Fruit fly (Drosophila melanogaster) whole organism, embryonic: ENCODE results near the gene Ilp1.

Source experiments
- ATbp ChIP-seq: fragments of 200-800 bp; sonication (Bioruptor generic); optimal IDR thresholded peaks from 2 replicates; lab custom pipeline; 2017; ENCODE audit warnings: missing biosample characterization, mild to moderate bottlenecking, missing genetic modification characterization, missing genetic modification reagents
- C15 ChIP-seq: fragments of 200-800 bp; sonication (Bioruptor generic); IDR thresholded peaks from 3 replicates; pipeline ENCODE4 v1.3.6; 2022; ENCODE audit warnings: missing biosample characterization, missing genetic modification characterization
- CG10147 ChIP-seq: fragments of 200-800 bp; sonication (Bioruptor generic); optimal IDR thresholded peaks from 2 replicates; lab custom pipeline; 2019; ENCODE audit warnings: missing biosample characterization, mild to moderate bottlenecking, missing genetic modification characterization, moderate library complexity
- CG10267 ChIP-seq: fragments of 200-800 bp; sonication (Bioruptor generic); optimal IDR thresholded peaks from 2 replicates; lab custom pipeline; 2018; ENCODE audit warnings: missing biosample characterization, mild to moderate bottlenecking, missing genetic modification characterization, moderate library complexity
- CG10462 ChIP-seq: fragments of 200-800 bp; sonication (Bioruptor generic); optimal IDR thresholded peaks from 2 replicates; lab custom pipeline; 2016; ENCODE audit warnings: missing biosample characterization, missing genetic modification characterization
- CG12391 ChIP-seq: fragments of 200-800 bp; sonication (Bioruptor generic); optimal IDR thresholded peaks from 3 replicates; lab custom pipeline; 2018; ENCODE audit warnings: missing biosample characterization, mild to moderate bottlenecking, missing genetic modification characterization, moderate library complexity
- CG13775 ChIP-seq: fragments of 200-800 bp; sonication (Bioruptor generic); optimal IDR thresholded peaks from 3 replicates; lab custom pipeline; 2017; ENCODE audit warnings: missing biosample characterization, mild to moderate bottlenecking, missing genetic modification characterization
- CG15073 ChIP-seq: fragments of 200-800 bp; sonication (Bioruptor generic); optimal IDR thresholded peaks from 2 replicates; lab custom pipeline; 2016; ENCODE audit warnings: missing biosample characterization, missing genetic modification characterization
- CG1602 ChIP-seq: fragments of 200-800 bp; sonication (Bioruptor generic); optimal IDR thresholded peaks from 3 replicates; lab custom pipeline; 2016; ENCODE audit warnings: missing biosample characterization, missing genetic modification characterization
- CG17568 ChIP-seq: fragments of 200-800 bp; sonication (Bioruptor generic); optimal IDR thresholded peaks from 2 replicates; lab custom pipeline; 2018; ENCODE audit warnings: missing biosample characterization, mild to moderate bottlenecking, missing genetic modification characterization, moderate library complexity
- CG1832 ChIP-seq: fragments of 200-800 bp; sonication (Bioruptor generic); optimal IDR thresholded peaks from 2 replicates; lab custom pipeline; 2017; ENCODE audit warnings: missing biosample characterization, mild to moderate bottlenecking, missing genetic modification characterization, inconsistent platforms
- CG2202 ChIP-seq: fragments of 200-800 bp; sonication (Bioruptor generic); optimal IDR thresholded peaks from 2 replicates; lab custom pipeline; 2018; ENCODE audit warnings: missing biosample characterization, mild to moderate bottlenecking, missing genetic modification characterization
- CG2889 ChIP-seq: fragments of 200-800 bp; sonication (Bioruptor generic); IDR thresholded peaks from 3 replicates; pipeline ENCODE4 v1.3.6; 2022; ENCODE audit warnings: missing biosample characterization, missing genetic modification characterization
- CG3065 ChIP-seq: fragments of 200-800 bp; sonication (Bioruptor generic); optimal IDR thresholded peaks from 2 replicates; lab custom pipeline; 2016; ENCODE audit warnings: missing biosample characterization, missing genetic modification characterization
- CG3281 ChIP-seq: fragments of 200-800 bp; sonication (Bioruptor generic); optimal IDR thresholded peaks from 3 replicates; lab custom pipeline; 2017; ENCODE audit warnings: missing biosample characterization, mild to moderate bottlenecking, missing genetic modification characterization
- CG3407 ChIP-seq: fragments of 200-800 bp; sonication (Bioruptor generic); optimal IDR thresholded peaks from 2 replicates; lab custom pipeline; 2018; ENCODE audit warnings: missing biosample characterization, mild to moderate bottlenecking, missing genetic modification characterization
- CG5180 ChIP-seq: fragments of 200-800 bp; sonication (Bioruptor generic); optimal IDR thresholded peaks from 3 replicates; lab custom pipeline; 2017; ENCODE audit warnings: missing biosample characterization, missing genetic modification characterization, mild to moderate bottlenecking, moderate library complexity, missing genetic modification reagents
- CG5953 ChIP-seq: fragments of 200-800 bp; sonication (Bioruptor generic); IDR thresholded peaks from 2 replicates; pipeline ENCODE4 v1.3.6; 2022; ENCODE audit warnings: missing biosample characterization, missing genetic modification characterization
- CG6272 ChIP-seq: fragments of 200-800 bp; sonication (Bioruptor generic); IDR thresholded peaks from 2 replicates; pipeline ENCODE4 v1.3.6; 2022; ENCODE audit warnings: missing biosample characterization, missing genetic modification characterization
- CG7357 ChIP-seq: fragments of 200-800 bp; sonication (Bioruptor generic); IDR thresholded peaks from 3 replicates; pipeline ENCODE4 v1.3.6; 2022; ENCODE audit warnings: missing biosample characterization, missing genetic modification characterization
- CG7928 ChIP-seq: fragments of 200-800 bp; sonication (Bioruptor generic); optimal IDR thresholded peaks from 2 replicates; lab custom pipeline; 2017; ENCODE audit warnings: missing biosample characterization, mild to moderate bottlenecking, missing genetic modification characterization
- CG7963 ChIP-seq: fragments of 200-800 bp; sonication (Bioruptor generic); IDR thresholded peaks from 3 replicates; pipeline ENCODE4 v1.3.6; 2022; ENCODE audit warnings: missing biosample characterization, missing genetic modification characterization; ENCODE audit not compliant: partially characterized antibody
- CG8290 ChIP-seq, 3 experiments: fragments of 200-800 bp; sonication (Bioruptor generic); optimal IDR thresholded peaks; 2 replicates each; lab custom pipeline; 2016 to 2019; ENCODE audit warnings: missing biosample characterization in 3 of 3, missing genetic modification characterization in 3 of 3, mild to moderate bottlenecking in 2 of 3, moderate library complexity in 1 of 3
- CG9727 ChIP-seq: fragments of 200-800 bp; sonication (Bioruptor generic); optimal IDR thresholded peaks from 3 replicates; lab custom pipeline; 2017; ENCODE audit warnings: missing biosample characterization, mild to moderate bottlenecking, missing genetic modification characterization
- Camta ChIP-seq: fragments of 200-800 bp; sonication (Bioruptor generic); optimal IDR thresholded peaks from 2 replicates; lab custom pipeline; 2016; ENCODE audit warnings: missing biosample characterization, missing genetic modification characterization
- CrebB ChIP-seq: fragments of 200-800 bp; sonication (Bioruptor generic); optimal IDR thresholded peaks from 3 replicates; lab custom pipeline; 2018; ENCODE audit warnings: missing biosample characterization, mild to moderate bottlenecking, missing genetic modification characterization
- Dip2 ChIP-seq: fragments of 200-800 bp; sonication (Bioruptor generic); IDR thresholded peaks from 2 replicates; pipeline ENCODE4 v1.3.6; 2022; ENCODE audit warnings: missing biosample characterization, missing genetic modification characterization
- Doc2 ChIP-seq: fragments of 200-800 bp; sonication (Bioruptor generic); IDR thresholded peaks from 2 replicates; pipeline ENCODE4 v1.3.6; 2022; ENCODE audit warnings: missing biosample characterization, missing genetic modification characterization
- ERR ChIP-seq: fragments of 200-800 bp; sonication (Bioruptor generic); optimal IDR thresholded peaks from 2 replicates; lab custom pipeline; 2016; ENCODE audit warnings: missing biosample characterization, missing genetic modification characterization
- Ets65A ChIP-seq: fragments of 200-800 bp; sonication (Bioruptor generic); peaks from one replicate; lab custom pipeline; 2016; ENCODE audit warnings: missing biosample characterization, missing genetic modification characterization
- HLH4C ChIP-seq: fragments of 200-800 bp; sonication (Bioruptor generic); IDR thresholded peaks from 3 replicates; pipeline ENCODE4 v1.3.6; 2022; ENCODE audit warnings: missing biosample characterization, missing genetic modification characterization; ENCODE audit not compliant: partially characterized antibody
- HmgZ ChIP-seq: fragments of 200-800 bp; sonication (Bioruptor generic); optimal IDR thresholded peaks from 2 replicates; lab custom pipeline; 2018; ENCODE audit warnings: missing biosample characterization, mild to moderate bottlenecking, missing genetic modification characterization
- Myb ChIP-seq: fragments of 200-800 bp; sonication (Bioruptor generic); optimal IDR thresholded peaks from 2 replicates; lab custom pipeline; 2016; ENCODE audit warnings: missing biosample characterization, missing genetic modification characterization
- Nf-YC ChIP-seq: fragments of 200-800 bp; optimal IDR thresholded peaks from 3 replicates; lab custom pipeline; 2019; ENCODE audit warnings: missing biosample characterization, mild to moderate bottlenecking, missing genetic modification characterization, moderate library complexity
- Pdp1 ChIP-seq, 2 experiments: fragments of 200-800 bp; sonication (Bioruptor generic); optimal IDR thresholded peaks; 3 replicates each; lab custom pipeline; 2016; ENCODE audit warnings: missing biosample characterization in 2 of 2, missing genetic modification characterization in 2 of 2, mild to moderate bottlenecking in 1 of 2, moderate library complexity in 1 of 2
- Sox100B ChIP-seq: fragments of 200-800 bp; sonication (Bioruptor generic); optimal IDR thresholded peaks from 3 replicates; lab custom pipeline; 2018; ENCODE audit warnings: missing biosample characterization, mild to moderate bottlenecking, missing genetic modification characterization
- ase ChIP-seq: fragments of 200-800 bp; sonication (Bioruptor generic); IDR thresholded peaks from 3 replicates; pipeline ENCODE4 v1.3.6; 2022; ENCODE audit warnings: missing biosample characterization, missing genetic modification characterization
- chinmo ChIP-seq: fragments of 200-800 bp; sonication (Bioruptor generic); IDR thresholded peaks from 4 replicates; pipeline ENCODE4 v1.3.6; 2022; ENCODE audit warnings: missing biosample characterization, missing genetic modification characterization; ENCODE audit not compliant: partially characterized antibody
- croc ChIP-seq: fragments of 200-800 bp; sonication (Bioruptor generic); conservative IDR thresholded peaks from 3 replicates; pipeline ENCODE4 v1.3.6; 2022; ENCODE audit warnings: missing biosample characterization, missing genetic modification characterization
- ems ChIP-seq: fragments of 200-800 bp; sonication (Bioruptor generic); optimal IDR thresholded peaks from 3 replicates; lab custom pipeline; 2016; ENCODE audit warnings: missing biosample characterization, missing genetic modification characterization
- lab ChIP-seq: fragments of 200-800 bp; sonication (Bioruptor generic); optimal IDR thresholded peaks from 3 replicates; lab custom pipeline; 2017; ENCODE audit warnings: missing biosample characterization, missing genetic modification characterization, mild to moderate bottlenecking, moderate library complexity, missing genetic modification reagents
- maf-S ChIP-seq: fragments of 200-800 bp; sonication (Bioruptor generic); optimal IDR thresholded peaks from 2 replicates; lab custom pipeline; 2016; ENCODE audit warnings: missing biosample characterization, missing genetic modification characterization
- nau ChIP-seq: fragments of 200-800 bp; sonication (Bioruptor generic); optimal IDR thresholded peaks from 3 replicates; lab custom pipeline; 2017; ENCODE audit warnings: missing biosample characterization, mild to moderate bottlenecking, missing genetic modification characterization, missing genetic modification reagents
- nom ChIP-seq: fragments of 200-800 bp; sonication (Bioruptor generic); optimal IDR thresholded peaks from 2 replicates; lab custom pipeline; 2017; ENCODE audit warnings: missing biosample characterization, missing genetic modification characterization, mild to moderate bottlenecking, moderate library complexity, missing genetic modification reagents
- pnt ChIP-seq: fragments of 200-800 bp; sonication (Bioruptor generic); optimal IDR thresholded peaks from 3 replicates; lab custom pipeline; 2016; ENCODE audit warnings: missing biosample characterization, missing genetic modification characterization
- psq ChIP-seq: fragments of 200-800 bp; sonication (Bioruptor generic); optimal IDR thresholded peaks from 2 replicates; lab custom pipeline; 2017; ENCODE audit warnings: missing biosample characterization, missing genetic modification characterization
- pum ChIP-seq: fragments of 200-800 bp; sonication (Bioruptor generic); optimal IDR thresholded peaks from 2 replicates; lab custom pipeline; 2016; ENCODE audit warnings: missing biosample characterization, missing genetic modification characterization
- slp2 ChIP-seq: fragments of 200-800 bp; sonication (Bioruptor generic); optimal IDR thresholded peaks from 2 replicates; lab custom pipeline; 2016; ENCODE audit warnings: missing biosample characterization, missing genetic modification characterization
- sug ChIP-seq: fragments of 200-800 bp; optimal IDR thresholded peaks from 2 replicates; lab custom pipeline; 2019; ENCODE audit warnings: missing biosample characterization, mild to moderate bottlenecking, missing genetic modification characterization, moderate library complexity
- unc-4 ChIP-seq: fragments of 200-800 bp; sonication (Bioruptor generic); IDR thresholded peaks from 2 replicates; pipeline ENCODE4 v1.3.6; 2022; ENCODE audit warnings: missing biosample characterization, missing genetic modification characterization; ENCODE audit not compliant: partially characterized antibody
- wor ChIP-seq: fragments of 200-800 bp; sonication (Bioruptor generic); IDR thresholded peaks from 2 replicates; pipeline ENCODE4 v1.3.6; 2022; ENCODE audit warnings: missing biosample characterization, missing genetic modification characterization

Ilp1 gene

dm6 chr3L:9838534-9838933 is 40.3 kb downstream of the Ilp1 start, which contains the start of gene Cdk8 (continued):
- TF ChIP-seq CG1832 (GFP tag; lab: Kevin White, UChicago) (no peak), CG3065 (no peak), CG7963 (GFP tag; lab: Robert Waterston, UW) (no peak), CG8290 (GFP tag; optimal IDR thresholded peaks at IDR 0.05; lab: Kevin White, UChicago) (no peak), CG8290 (tag; optimal IDR thresholded peaks at IDR 0.05; lab: Kevin White, UChicago) (no peak), Doc2 (GFP tag; lab: Robert Waterston, UW) (no peak), CG13775 (GFP tag; lab: Kevin White, UChicago) (no peak), nau (no peak), unc-4 (GFP tag; lab: Robert Waterston, UW) (no peak), ase (no peak), ATbp (GFP tag; lab: Kevin White, UChicago) (no peak), CrebB (tag; lab: Kevin White, UChicago) (no peak), psq (no peak), croc (GFP tag; lab: Robert Waterston, UW) (no peak), CG6272 (no peak), CG2889 (GFP tag; lab: Robert Waterston, UW) (no peak), CG10462 (no peak), CG12391 (peak; percentile 66), ems (GFP tag; lab: Kevin White, UChicago) (peak; percentile 3), Ets65A (GFP tag; lab: Kevin White, UChicago) (no peak), CG10267 (tag; lab: Kevin White, UChicago) (peak; percentile 43), CG3281 (GFP tag; lab: Kevin White, UChicago) (no peak), Myb (GFP tag; lab: Kevin White, UChicago) (no peak), CG3407 (GFP tag; lab: Kevin White, UChicago) (no peak), pnt (no peak), HmgZ (peak; percentile 45), CG5180 (GFP tag; lab: Kevin White, UChicago) (no peak), CG7928 (GFP tag; lab: Kevin White, UChicago) (peak; percentile 92), CG15073 (GFP tag; lab: Kevin White, UChicago) (no peak), pum (GFP tag; lab: Kevin White, UChicago) (no peak), CG7357 (no peak), maf-S (no peak), CG17568 (GFP tag; lab: Kevin White, UChicago) (no peak), C15 (GFP tag; lab: Robert Waterston, UW) (no peak), CG5953 (GFP tag; lab: Robert Waterston, UW) (no peak), Camta (GFP tag; lab: Kevin White, UChicago) (no peak), chinmo (GFP tag; lab: Robert Waterston, UW) (no peak), HLH4C (GFP tag; lab: Robert Waterston, UW) (no peak), Nf-YC (tag; lab: Kevin White, UChicago) (peak; percentile 58), slp2 (no peak), CG1602 (GFP tag; lab: Kevin White, UChicago) (no peak), nom (GFP tag; lab: Kevin White, UChicago) (no peak), CG10147 (GFP tag; lab: Kevin White, UChicago) (peak; percentile 52), Pdp1 (GFP tag; optimal IDR thresholded peaks at IDR 0.05; lab: Kevin White, UChicago) (peak; percentile 1 to 23), wor (GFP tag; lab: Robert Waterston, UW) (no peak), CG2202 (no peak), sug (peak; percentile 33), ERR (GFP tag; lab: Kevin White, UChicago) (no peak), Dip2 (GFP tag; lab: Robert Waterston, UW) (no peak), lab (GFP tag; lab: Kevin White, UChicago) (peak; percentile 29), Sox100B (GFP tag; lab: Kevin White, UChicago) (no peak), CG9727 (GFP tag; lab: Kevin White, UChicago) (no peak)
